Worm (Caenorhabditis elegans) whole organism, L2 larva: ENCODE measurements around the gene srz-38.
"Not testable (repeated sequence)": the region's sequence is repeated elsewhere in the genome, so short reads cannot be mapped to it uniquely, and the experiment has no call there.

Experiments
- Y55F3AM.14 ChIP-seq: fragments of 200-800 bp; sonication (Bioruptor generic); optimal IDR thresholded peaks from 2 replicates; lab custom pipeline; 2018; ENCODE audit warnings: mild to moderate bottlenecking, missing genetic modification characterization, missing compliant biosample characterization
- ZK546.5 ChIP-seq: sonication (generic microtip); optimal IDR thresholded peaks from 2 replicates; lab custom pipeline; 2017; ENCODE audit warnings: missing biosample characterization, missing genetic modification characterization
- alr-1 ChIP-seq: fragments of 150-350 bp; optimal IDR thresholded peaks from 2 replicates; lab custom pipeline; 2014; ENCODE audit warnings: missing biosample characterization, missing genetic modification characterization
- aly-2 ChIP-seq: fragments of 150-350 bp; optimal IDR thresholded peaks from 2 replicates; lab custom pipeline; 2014; ENCODE audit warnings: missing biosample characterization, missing genetic modification characterization
- blmp-1 ChIP-seq: sonication (generic microtip); optimal IDR thresholded peaks from 2 replicates; lab custom pipeline; 2017; ENCODE audit warnings: missing genetic modification characterization, mild to moderate bottlenecking, missing compliant biosample characterization, antibody characterized with exemption, moderate library complexity; ENCODE audit not compliant: insufficient read depth
- ceh-16 ChIP-seq: fragments of 150-350 bp; optimal IDR thresholded peaks from 2 replicates; lab custom pipeline; 2014; ENCODE audit warnings: missing biosample characterization, missing genetic modification characterization
- crh-2 ChIP-seq: sonication (generic microtip); optimal IDR thresholded peaks from 2 replicates; lab custom pipeline; 2017; ENCODE audit warnings: missing biosample characterization, missing genetic modification characterization
- egl-27 ChIP-seq: sonication (generic microtip); optimal IDR thresholded peaks from 3 replicates; lab custom pipeline; 2017; ENCODE audit warnings: missing biosample characterization, missing genetic modification reagents, missing genetic modification characterization
- elt-3 ChIP-seq: sonication (generic microtip); optimal IDR thresholded peaks from 2 replicates; lab custom pipeline; 2017; ENCODE audit warnings: missing biosample characterization, missing genetic modification characterization
- fos-1 ChIP-seq: fragments of 150-350 bp; optimal IDR thresholded peaks from 2 replicates; lab custom pipeline; 2014; ENCODE audit warnings: missing biosample characterization, missing genetic modification characterization
- lin-11 ChIP-seq: fragments of 150-350 bp; sonication (generic microtip); optimal IDR thresholded peaks from 2 replicates; lab custom pipeline; 2014; ENCODE audit warnings: missing biosample characterization, missing genetic modification characterization, inconsistent platforms, mixed read lengths
- lin-39 ChIP-seq: fragments of 150-350 bp; optimal IDR thresholded peaks from 2 replicates; lab custom pipeline; 2014; ENCODE audit warnings: missing biosample characterization, missing genetic modification reagents, missing genetic modification characterization
- lsy-2 ChIP-seq, 2 experiments: fragments of 150-350 bp in 1 of 2; sonication (generic microtip) in 1 of 2; optimal IDR thresholded peaks; 2 replicates each; lab custom pipeline; 2014 to 2017; ENCODE audit warnings: missing biosample characterization in 2 of 2, missing genetic modification characterization in 2 of 2
- mab-5 ChIP-seq: fragments of 150-350 bp; optimal IDR thresholded peaks from 2 replicates; lab custom pipeline; 2014; ENCODE audit warnings: missing biosample characterization, missing genetic modification characterization
- mbf-1 ChIP-seq: sonication (generic microtip); optimal IDR thresholded peaks from 2 replicates; lab custom pipeline; 2017; ENCODE audit warnings: missing biosample characterization, missing genetic modification characterization
- mdl-1 ChIP-seq, 2 experiments: fragments of 150-350 bp in 1 of 2; sonication (generic microtip) in 1 of 2; optimal IDR thresholded peaks; 2 replicates each; lab custom pipeline; 2017; ENCODE audit warnings: missing biosample characterization in 2 of 2, missing genetic modification characterization in 2 of 2
- nhr-10 ChIP-seq: sonication (generic microtip); optimal IDR thresholded peaks from 2 replicates; lab custom pipeline; 2017; ENCODE audit warnings: missing biosample characterization, missing genetic modification characterization
- nhr-11 ChIP-seq: fragments of 150-350 bp; optimal IDR thresholded peaks from 2 replicates; lab custom pipeline; 2014; ENCODE audit warnings: missing biosample characterization, missing genetic modification characterization
- nhr-129 ChIP-seq: fragments of 150-350 bp; optimal IDR thresholded peaks from 2 replicates; lab custom pipeline; 2014; ENCODE audit warnings: missing biosample characterization, missing genetic modification characterization
- nhr-23 ChIP-seq: fragments of 150-350 bp; optimal IDR thresholded peaks from 2 replicates; lab custom pipeline; 2014; ENCODE audit warnings: missing biosample characterization, missing genetic modification reagents, missing genetic modification characterization
- nhr-6 ChIP-seq: fragments of 150-350 bp; optimal IDR thresholded peaks from 2 replicates; lab custom pipeline; 2014; ENCODE audit warnings: missing biosample characterization, missing genetic modification characterization
- nhr-77 ChIP-seq: fragments of 150-350 bp; optimal IDR thresholded peaks from 2 replicates; lab custom pipeline; 2014; ENCODE audit warnings: missing biosample characterization, missing genetic modification characterization
- peb-1 ChIP-seq: fragments of 150-350 bp; optimal IDR thresholded peaks from 2 replicates; lab custom pipeline; 2014; ENCODE audit warnings: missing biosample characterization, missing genetic modification characterization
- skn-1 ChIP-seq: sonication (generic microtip); optimal IDR thresholded peaks from 2 replicates; lab custom pipeline; 2017; ENCODE audit warnings: missing biosample characterization, missing genetic modification characterization
- sma-3 ChIP-seq: sonication (generic microtip); optimal IDR thresholded peaks from 2 replicates; lab custom pipeline; 2016; ENCODE audit warnings: missing genetic modification reagents, missing genetic modification characterization, missing compliant biosample characterization
- sma-9 ChIP-seq, 2 experiments: fragments of 150-350 bp in 1 of 2; sonication (generic microtip) in 1 of 2; optimal IDR thresholded peaks; 2 replicates each; lab custom pipeline; 2014 to 2016; ENCODE audit warnings: missing genetic modification characterization in 2 of 2, mild to moderate bottlenecking in 1 of 2, missing biosample characterization in 1 of 2, missing compliant biosample characterization in 1 of 2, missing genetic modification reagents in 1 of 2, moderate library complexity in 1 of 2
- unc-39 ChIP-seq: fragments of 150-350 bp; optimal IDR thresholded peaks from 2 replicates; lab custom pipeline; 2014; ENCODE audit warnings: missing biosample characterization, missing genetic modification characterization
- unc-55 ChIP-seq: fragments of 150-350 bp; sonication (generic microtip); optimal IDR thresholded peaks from 3 replicates; lab custom pipeline; 2014; ENCODE audit warnings: missing biosample characterization, missing genetic modification reagents, missing genetic modification characterization
- unc-62 ChIP-seq: fragments of 150-350 bp; optimal IDR thresholded peaks from 2 replicates; lab custom pipeline; 2014; ENCODE audit warnings: missing biosample characterization, missing genetic modification reagents, missing genetic modification characterization
- zag-1 ChIP-seq: fragments of 150-350 bp; optimal IDR thresholded peaks from 2 replicates; lab custom pipeline; 2014; ENCODE audit warnings: missing biosample characterization, missing genetic modification characterization
- ztf-1 ChIP-seq: fragments of 200-800 bp; sonication (Bioruptor generic); conservative IDR thresholded peaks from 2 replicates; pipeline ENCODE4 v1.3.6; 2022; ENCODE audit warnings: missing genetic modification characterization, missing compliant biosample characterization
- ztf-11 ChIP-seq: sonication (generic microtip); optimal IDR thresholded peaks from 2 replicates; lab custom pipeline; 2017; ENCODE audit warnings: missing biosample characterization, missing genetic modification characterization

srz-38 gene

DNA sequence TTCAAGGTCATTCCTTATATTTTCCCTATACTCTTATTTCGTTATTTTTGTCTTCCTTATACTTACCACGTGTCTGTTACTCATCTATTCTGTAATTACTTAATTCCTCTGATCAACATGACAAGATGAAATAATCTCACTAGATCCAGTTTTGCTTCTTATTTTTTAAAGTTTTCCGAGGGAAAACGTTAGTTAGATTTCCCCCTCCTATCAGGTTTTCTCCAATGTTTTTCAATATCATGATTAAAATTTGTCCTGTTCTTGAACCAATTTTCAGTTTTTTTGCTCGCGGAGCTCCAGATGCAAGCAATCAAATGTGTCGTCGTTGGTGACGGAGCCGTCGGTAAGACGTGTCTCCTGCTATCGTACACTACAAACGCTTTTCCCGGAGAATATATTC, 27.2 kb upstream of the srz-38 start, which contains the start of gene rac-2:
rac-2 (plus strand) TSS at position 301 of the 400 bp plus-strand sequence.
- TF ChIP-seq fos-1, ztf-11, aly-2 (tag; lab: Kevin White, UChicago): not testable (repeated sequence)

DNA sequence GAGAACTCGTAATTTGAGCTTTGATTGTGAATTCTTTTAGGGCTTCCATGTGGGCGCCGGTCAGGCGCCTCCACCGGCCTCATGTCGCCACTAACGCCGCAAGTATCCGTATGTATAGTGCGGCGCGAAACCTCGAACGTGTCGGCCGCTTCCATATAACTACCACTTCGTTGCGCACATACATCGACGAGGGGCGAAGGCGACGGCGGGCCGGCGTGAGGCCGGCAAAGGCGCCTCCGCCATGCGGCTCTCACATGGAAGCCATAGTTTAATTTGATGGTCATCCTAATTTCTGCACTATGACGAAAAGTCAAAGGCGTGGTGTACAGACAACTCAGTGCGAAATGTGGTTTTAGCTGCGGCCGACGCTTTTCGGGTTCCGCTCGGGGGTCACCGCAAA, 25.0 kb upstream of the srz-38 start:
- TF ChIP-seq mdl-1 (tag; optimal IDR thresholded peaks at IDR 0.05; lab: Kevin White, UChicago) (no peak), nhr-77 (no peak), ztf-1 (GFP tag; lab: Robert Waterston, UW) (no peak), fos-1 (tag; lab: Kevin White, UChicago) (no peak), skn-1 (tag; lab: Kevin White, UChicago) (no peak)

DNA sequence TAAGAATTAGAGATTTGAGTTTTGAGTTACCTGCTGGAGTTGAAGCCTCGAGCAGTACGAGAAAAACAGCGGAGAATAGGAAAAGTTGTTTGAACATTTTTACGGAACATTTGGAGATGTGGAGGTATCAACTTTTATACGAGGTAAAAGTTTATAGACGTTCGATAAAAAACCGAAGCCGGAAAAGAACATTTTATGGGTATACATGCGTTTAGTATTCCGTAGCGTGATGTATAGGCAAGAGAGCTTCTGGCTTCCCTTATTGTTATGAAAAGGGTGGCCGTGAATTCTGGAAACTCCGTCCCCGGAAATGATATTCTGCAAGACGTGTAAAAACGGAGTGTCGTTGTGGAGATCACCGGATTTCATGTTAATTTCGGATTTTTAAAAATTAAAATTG, 14.7 kb upstream of the srz-38 start, which contains the start of gene K03D3.5:
K03D3.5 (minus strand) TSS at position 101 of the 400 bp plus-strand sequence.
- no peak for TF ChIP-seq lsy-2 (tag; optimal IDR thresholded peaks at IDR 0.05; lab: Kevin White, UChicago)
- no peak for TF ChIP-seq elt-3
- no peak for TF ChIP-seq aly-2 (tag; lab: Kevin White, UChicago)
- TF ChIP-seq mdl-1 (tag; optimal IDR thresholded peaks at IDR 0.05; lab: Kevin White, UChicago): no peak
- TF ChIP-seq ceh-16 (tag; lab: Kevin White, UChicago): no peak
- TF ChIP-seq blmp-1: no peak
- no peak for TF ChIP-seq lin-39 (tag; lab: Kevin White, UChicago)
- no peak for TF ChIP-seq unc-55 (GFP tag; lab: Kevin White, UChicago)
- no peak for TF ChIP-seq skn-1 (tag; lab: Kevin White, UChicago)
- TF ChIP-seq crh-2 (tag; lab: Kevin White, UChicago): no peak
- TF ChIP-seq nhr-11: no peak
- TF ChIP-seq ztf-11 (tag; lab: Kevin White, UChicago): no peak
- TF ChIP-seq lin-11 (tag; lab: Kevin White, UChicago): no peak
- TF ChIP-seq mab-5 (tag; lab: Kevin White, UChicago): no peak
- TF ChIP-seq unc-39 (tag; lab: Kevin White, UChicago): no peak
- TF ChIP-seq ztf-1 (GFP tag; lab: Robert Waterston, UW): no peak
- no peak for TF ChIP-seq zag-1 (tag; lab: Kevin White, UChicago)

DNA sequence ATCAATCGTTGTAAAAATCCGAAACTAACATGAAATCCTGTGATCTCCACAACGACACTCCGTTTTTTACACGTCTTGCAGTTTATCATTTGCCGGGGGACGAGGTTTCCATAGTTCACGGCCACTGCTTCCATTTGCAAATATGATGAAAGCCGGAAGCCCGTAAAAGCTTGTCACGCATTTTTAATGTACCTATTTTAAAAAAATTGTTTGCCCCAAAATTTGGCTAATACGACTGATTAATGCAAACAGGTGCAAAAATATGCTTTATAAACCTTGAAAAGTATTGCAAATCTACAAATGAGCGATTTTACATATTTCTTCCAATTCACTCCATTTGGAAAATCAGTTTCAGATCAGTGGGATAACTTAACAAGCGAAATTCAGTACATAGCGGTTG, 14.3 kb upstream of the srz-38 start, which contains the start of gene srz-61:
srz-61 (plus strand) TSS at position 301 of the 400 bp plus-strand sequence.
- TF ChIP-seq lin-11 (tag; lab: Kevin White, UChicago): no peak
- TF ChIP-seq lsy-2 (tag; optimal IDR thresholded peaks at IDR 0.05; lab: Kevin White, UChicago): no peak
- TF ChIP-seq nhr-129: no peak
- no peak for TF ChIP-seq ZK546.5 (tag; lab: Kevin White, UChicago)
- TF ChIP-seq blmp-1: no peak

- no peak for TF ChIP-seq mbf-1 (tag; lab: Kevin White, UChicago)
- TF ChIP-seq lin-11 (tag; lab: Kevin White, UChicago): no peak
- no peak for TF ChIP-seq nhr-11
- TF ChIP-seq, all 48 proteins: peak for 0
Measured at ce11 chrIV:16323373-16323772, 11.8 kb upstream of the srz-38 start, which contains the start of gene srz-104. Gene srz-104 (plus strand): TSS chrIV:16323673.

ce11 chrIV:16324589-16324988, 10.5 kb upstream of the srz-38 start, which contains the start of gene srz-105:
Gene srz-105 (plus strand): TSS chrIV:16324889.
- TF ChIP-seq alr-1 (tag; lab: Kevin White, UChicago) (no peak), nhr-11 (no peak), nhr-23 (tag; lab: Kevin White, UChicago) (no peak), unc-62 (GFP tag; lab: Kevin White, UChicago) (no peak), lsy-2 (tag; optimal IDR thresholded peaks at IDR 0.05; lab: Kevin White, UChicago) (no peak), lin-11 (tag; lab: Kevin White, UChicago) (no peak), mab-5 (tag; lab: Kevin White, UChicago) (no peak), skn-1 (tag; lab: Kevin White, UChicago) (no peak), blmp-1 (no peak), peb-1 (tag; lab: Kevin White, UChicago) (no peak), ceh-16 (tag; lab: Kevin White, UChicago) (no peak), nhr-6 (tag; lab: Kevin White, UChicago) (no peak), nhr-10 (no peak), Y55F3AM.14 (no peak), sma-9 (GFP tag; optimal IDR thresholded peaks at IDR 0.05; lab: Kevin White, UChicago) (no peak), sma-9 (tag; optimal IDR thresholded peaks at IDR 0.05; lab: Kevin White, UChicago) (no peak), egl-27 (no peak), sma-3 (GFP tag; lab: Kevin White, UChicago) (no peak)
